Fruit fly (Drosophila melanogaster): ENCODE data around the gene Acox3.

Gene Acox3

DNA sequence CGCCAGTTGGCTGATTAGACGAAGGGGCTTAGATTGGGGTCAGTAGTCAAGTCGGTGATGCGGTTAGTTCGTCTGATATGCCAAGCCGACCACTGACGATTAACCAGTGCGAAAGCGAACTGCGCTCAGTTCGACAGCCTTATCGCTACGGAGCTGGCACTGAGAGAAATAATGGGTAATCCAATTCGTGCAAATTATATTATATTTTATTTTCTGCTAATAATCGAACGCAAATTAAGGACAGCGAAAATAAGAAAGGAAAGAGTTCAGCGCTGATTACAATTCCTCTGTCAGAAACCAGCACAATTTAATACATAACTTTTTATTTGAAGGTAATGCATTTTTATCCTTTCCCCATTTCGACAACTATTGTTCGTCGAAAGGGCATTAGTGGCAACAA lies 51.1 kb downstream of the Acox3 start, which contains the start of gene CG42369:
TSS of gene CG42369 (minus strand) at position 101 of the 400 bp plus-strand sequence.
- TF ChIP-seq sob (GFP tag; IDR thresholded peaks at IDR 0.05) (no peak), CG3995 (GFP tag; optimal IDR thresholded peaks at IDR 0.05) (no peak), Dip3 (GFP tag; optimal IDR thresholded peaks at IDR 0.05) (no peak), nau (GFP tag; optimal IDR thresholded peaks at IDR 0.05) (no peak), tio (GFP tag; optimal IDR thresholded peaks at IDR 0.05) (no peak), Fer3 (tag; optimal IDR thresholded peaks at IDR 0.05) (no peak), CG8944 (GFP tag; optimal IDR thresholded peaks at IDR 0.05) (no peak), Dll (GFP tag; IDR thresholded peaks at IDR 0.05; ENCODE audit: partially characterized antibody) (no peak), CG2202 (tag; optimal IDR thresholded peaks at IDR 0.05) (no peak), Adf1 (GFP tag; IDR thresholded peaks at IDR 0.05) (no peak), kay (GFP tag; optimal IDR thresholded peaks at IDR 0.05) (no peak), CG10565 (GFP tag; optimal IDR thresholded peaks at IDR 0.05) (no peak), Ptx1 (GFP tag; IDR thresholded peaks at IDR 0.05) (no peak), CG30403 (GFP tag; optimal IDR thresholded peaks at IDR 0.05) (no peak), Xrp1 (GFP tag; IDR thresholded peaks at IDR 0.05) (no peak), CG17568 (GFP tag; optimal IDR thresholded peaks at IDR 0.05) (no peak), CG12391 (tag; optimal IDR thresholded peaks at IDR 0.05) (no peak)

DNA sequence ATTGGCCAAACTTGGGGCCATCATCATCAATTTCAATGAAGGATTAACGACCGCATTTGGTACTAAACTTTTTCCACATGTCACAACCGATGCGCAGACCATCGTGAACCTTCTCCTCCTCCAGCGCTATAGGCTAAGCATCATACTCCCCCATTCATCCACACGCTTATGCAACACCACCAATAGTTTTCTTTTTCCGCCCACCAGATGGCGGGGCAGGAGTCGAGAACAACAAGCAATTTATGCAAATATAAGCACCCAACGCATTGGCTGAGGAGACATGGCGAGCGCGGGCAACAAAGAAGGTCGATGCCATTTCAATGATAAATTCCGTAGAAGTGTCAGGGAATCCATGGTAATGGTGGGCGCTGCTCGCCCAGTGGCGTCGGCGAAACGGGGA lies 56.7 kb downstream of the Acox3 start:
- 0 out of 2 replicates have a peak, but pooled peaks have one; percentile 2 for TF ChIP-seq NFAT (GFP tag; IDR thresholded peaks at IDR 0.05)
- peak; percentile 74 for TF ChIP-seq CTCF (GFP tag; optimal IDR thresholded peaks at IDR 0.05)
- TF ChIP-seq CG2875 (GFP tag; optimal IDR thresholded peaks at IDR 0.05), result no peak

DNA sequence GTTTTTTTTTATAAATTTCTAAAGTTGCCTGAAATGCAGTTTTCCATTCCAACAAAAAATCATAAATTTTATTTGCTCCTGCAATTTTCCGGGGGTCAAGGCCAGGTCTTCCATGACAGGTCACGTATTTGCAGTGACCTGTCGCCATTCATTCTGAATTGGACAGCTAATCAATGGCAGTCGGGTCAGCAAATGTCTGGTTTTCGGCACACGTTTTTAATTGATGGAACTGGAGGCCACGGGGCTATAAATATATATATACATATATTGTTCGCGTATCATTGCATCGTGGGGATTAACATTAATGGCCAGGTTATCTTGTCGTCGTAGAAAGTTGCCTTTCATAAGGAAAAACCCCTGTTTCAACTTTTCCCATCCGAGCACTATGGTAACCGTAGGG lies 61.1 kb downstream of the Acox3 start:
- TF ChIP-seq Hmx (GFP tag; optimal IDR thresholded peaks at IDR 0.05) (no peak), CG1024 (GFP tag; IDR thresholded peaks at IDR 0.05) (no peak), gfzf (GFP tag; optimal IDR thresholded peaks at IDR 0.05) (no peak), CG4617 (GFP tag; optimal IDR thresholded peaks at IDR 0.05; ENCODE audit: borderline replicate concordance) (no peak), fu2 (GFP tag; optimal IDR thresholded peaks at IDR 0.05) (no peak)

DNA sequence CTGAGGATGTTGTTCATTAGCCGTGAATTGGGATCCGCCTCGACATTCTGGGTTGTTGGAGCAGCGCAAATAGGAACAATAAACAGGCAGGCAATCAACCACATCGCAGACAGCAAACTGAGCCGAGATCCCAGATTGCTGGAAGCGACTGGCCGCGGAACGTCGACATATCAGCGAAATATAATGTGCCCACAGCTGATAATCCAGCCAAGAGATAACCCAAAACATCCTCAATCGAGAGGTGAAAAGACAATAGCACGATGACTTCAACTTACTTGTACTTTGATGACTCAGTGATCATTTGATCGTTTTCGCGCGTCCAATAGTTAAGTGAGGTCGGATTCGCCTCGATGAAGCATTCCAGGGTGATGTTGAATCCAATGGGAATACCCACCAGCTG lies 62.8 kb downstream of the Acox3 start, which contains the start of gene Nepl6:
TSS of gene Nepl6 (minus strand) at position 104 of the 400 bp plus-strand sequence.
- no peak for TF ChIP-seq mirr (GFP tag; optimal IDR thresholded peaks at IDR 0.05)
- TF ChIP-seq sens-2 (GFP tag; IDR thresholded peaks at IDR 0.05), result no peak
- no peak for TF ChIP-seq ac (GFP tag; optimal IDR thresholded peaks at IDR 0.05)
- TF ChIP-seq CG10979 (tag; optimal IDR thresholded peaks at IDR 0.05), result no peak
- TF ChIP-seq p53 (GFP tag; optimal IDR thresholded peaks at IDR 0.05), result no peak
- TF ChIP-seq C15 (GFP tag; IDR thresholded peaks at IDR 0.05), result no peak

- TF ChIP-seq CG9727 (GFP tag; optimal IDR thresholded peaks at IDR 0.05), result no peak
- no peak for TF ChIP-seq sqz (GFP tag; optimal IDR thresholded peaks at IDR 0.05)
- TF ChIP-seq bcd (GFP tag; optimal IDR thresholded peaks at IDR 0.05), result no peak
- TF ChIP-seq toy (GFP tag; IDR thresholded peaks at IDR 0.05), result no peak
- TF ChIP-seq Aef1 (GFP tag; IDR thresholded peaks at IDR 0.05), result no peak
- TF ChIP-seq CG16779 (GFP tag; IDR thresholded peaks at IDR 0.05), result no peak
- TF ChIP-seq pnt (GFP tag; optimal IDR thresholded peaks at IDR 0.05), result no peak
- no peak for TF ChIP-seq cas (GFP tag; IDR thresholded peaks at IDR 0.05)
- TF ChIP-seq hkb (optimal IDR thresholded peaks at IDR 0.05), result no peak
- TF ChIP-seq hkb (GFP tag; IDR thresholded peaks at IDR 0.05), result no peak
- no peak for TF ChIP-seq pb (GFP tag; optimal IDR thresholded peaks at IDR 0.05)
- no peak for TF ChIP-seq CG3163 (GFP tag; optimal IDR thresholded peaks at IDR 0.05)
- TF ChIP-seq pros (GFP tag; optimal IDR thresholded peaks at IDR 0.05), result no peak
- TF ChIP-seq bab2 (GFP tag; optimal IDR thresholded peaks at IDR 0.05), result no peak
- TF ChIP-seq CG3838 (GFP tag; optimal IDR thresholded peaks at IDR 0.05), result no peak
Observed at dm6 chr2L:6380966-6381365, 67.2 kb downstream of the Acox3 start, which contains the start of gene Nepl5. Nepl5 (plus strand) TSS chr2L:6381266.

All from whole organism, embryonic.